Fruit fly (Drosophila melanogaster): ENCODE measurements around the gene Rab11.

The Rab11 gene

DNA sequence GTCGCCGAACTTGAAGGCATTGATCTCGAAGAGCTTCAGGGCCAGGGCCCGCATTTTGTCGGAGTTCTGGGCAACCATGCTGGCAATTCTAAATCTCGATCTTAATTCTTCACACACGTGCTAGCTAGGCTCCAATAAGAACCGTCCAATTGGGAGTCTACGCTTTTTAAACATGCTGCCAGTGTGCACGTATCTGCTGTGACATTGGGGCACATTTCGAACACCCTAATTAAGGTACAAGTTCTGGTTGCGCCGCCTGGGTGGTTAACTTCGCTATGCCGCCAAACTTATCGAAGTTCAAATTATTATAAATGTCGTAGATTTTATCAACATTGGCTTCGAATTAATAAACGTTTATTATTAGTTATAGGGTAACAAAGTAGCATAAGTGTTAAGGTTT is 38.1 kb upstream of the Rab11 start, which contains the start of gene r-l (continued):
- TF ChIP-seq Atf3 (GFP tag; optimal IDR thresholded peaks at IDR 0.05) (no peak), CG15011 (GFP tag; optimal IDR thresholded peaks at IDR 0.05) (no peak), NK7.1 (GFP tag; optimal IDR thresholded peaks at IDR 0.05) (no peak), Bdp1 (GFP tag; optimal IDR thresholded peaks at IDR 0.05) (no peak), sug (tag; optimal IDR thresholded peaks at IDR 0.05) (peak; percentile 38), kah (GFP tag; optimal IDR thresholded peaks at IDR 0.05) (no peak), CG3281 (GFP tag; optimal IDR thresholded peaks at IDR 0.05) (no peak), CG17186 (GFP tag; optimal IDR thresholded peaks at IDR 0.05) (peak; percentile 95), CG7928 (GFP tag; optimal IDR thresholded peaks at IDR 0.05) (peak; percentile 21), esg (GFP tag; conservative IDR thresholded peaks at IDR 0.05) (no peak), CG1647 (GFP tag; optimal IDR thresholded peaks at IDR 0.05) (no peak), Mrtf (GFP tag; IDR thresholded peaks at IDR 0.05) (no peak), NfI (GFP tag; optimal IDR thresholded peaks at IDR 0.05) (no peak), Meics (GFP tag; optimal IDR thresholded peaks at IDR 0.05) (no peak), hbn (GFP tag; IDR thresholded peaks at IDR 0.05; ENCODE audit: partially characterized antibody) (no peak; the same call in 1 of the 2 replicates), CG30431 (GFP tag; optimal IDR thresholded peaks at IDR 0.05) (no peak), CG13123 (GFP tag; optimal IDR thresholded peaks at IDR 0.05) (no peak), CG12299 (tag; optimal IDR thresholded peaks at IDR 0.05) (no peak), lola (GFP tag; optimal IDR thresholded peaks at IDR 0.05) (no peak), CG15514 (GFP tag; optimal IDR thresholded peaks at IDR 0.05) (peak; percentile 89), shn (GFP tag; optimal IDR thresholded peaks at IDR 0.05) (no peak), vnd (GFP tag; IDR thresholded peaks at IDR 0.05; ENCODE audit: partially characterized antibody) (no peak), CG15479 (GFP tag; optimal IDR thresholded peaks at IDR 0.05) (no peak), CG2678 (tag; optimal IDR thresholded peaks at IDR 0.05) (no peak), CG14965 (GFP tag; optimal IDR thresholded peaks at IDR 0.05; ENCODE audit: borderline replicate concordance) (no peak), CG13296 (GFP tag; optimal IDR thresholded peaks at IDR 0.05) (no peak), Sox100B (GFP tag; optimal IDR thresholded peaks at IDR 0.05) (no peak), hb (GFP tag; IDR thresholded peaks at IDR 0.05; ENCODE audit: partially characterized antibody) (no peak), ap (GFP tag; IDR thresholded peaks at IDR 0.05) (no peak), CG6272 (GFP tag; IDR thresholded peaks at IDR 0.05) (no peak), CG12659 (GFP tag; optimal IDR thresholded peaks at IDR 0.05) (peak; percentile 56), dimm (GFP tag; IDR thresholded peaks at IDR 0.05) (no peak), CG2202 (tag; optimal IDR thresholded peaks at IDR 0.05) (no peak), Trl (optimal IDR thresholded peaks at IDR 0.05) (no peak), Trl (GFP tag; optimal IDR thresholded peaks at IDR 0.05) (no peak), kni (GFP tag; optimal IDR thresholded peaks at IDR 0.05) (no peak), CTCF (GFP tag; optimal IDR thresholded peaks at IDR 0.05) (peak; percentile 58), wek (GFP tag; optimal IDR thresholded peaks at IDR 0.05) (no peak), Ravus (GFP tag; IDR thresholded peaks at IDR 0.05) (no peak), ara (GFP tag; IDR thresholded peaks at IDR 0.05) (no peak), oc (tag; optimal IDR thresholded peaks at IDR 0.05) (no peak), aop (GFP tag; IDR thresholded peaks at IDR 0.05) (no peak), Poxn (GFP tag; IDR thresholded peaks at IDR 0.05) (no peak), tna (GFP tag; IDR thresholded peaks at IDR 0.05; ENCODE audit: partially characterized antibody) (no peak; the same call in 1 of the 2 replicates), zen (tag; optimal IDR thresholded peaks at IDR 0.05) (peak; percentile 76), CG11085 (GFP tag; IDR thresholded peaks at IDR 0.05) (no peak), gfzf (GFP tag; optimal IDR thresholded peaks at IDR 0.05) (peak; percentile 98), CG17385 (GFP tag; optimal IDR thresholded peaks at IDR 0.05) (no peak), h (optimal IDR thresholded peaks at IDR 0.05) (no peak), CG4820 (GFP tag; optimal IDR thresholded peaks at IDR 0.05) (no peak), phol (tag; optimal IDR thresholded peaks at IDR 0.05) (peak; percentile 60), ham (GFP tag; IDR thresholded peaks at IDR 0.05) (no peak), CG8765 (GFP tag; IDR thresholded peaks at IDR 0.05) (no peak)

Measured in whole organism, embryonic.